Worm (Caenorhabditis elegans) whole organism, mixed stage, embryonic: ENCODE measurements around the gene nsph-3.2.

Source experiments
- M03D4.4 ChIP-seq: sonication (generic microtip); optimal IDR thresholded peaks from 2 replicates; lab custom pipeline; 2017; ENCODE audit warnings: mild to moderate bottlenecking, missing genetic modification characterization, missing compliant biosample characterization
- bed-3 ChIP-seq: fragments of 200-800 bp; sonication (Bioruptor generic); optimal IDR thresholded peaks from 3 replicates; lab custom pipeline; 2018; ENCODE audit warnings: mild to moderate bottlenecking, missing genetic modification characterization, moderate library complexity, missing compliant biosample characterization
- blmp-1 ChIP-seq: fragments of 150-350 bp; optimal IDR thresholded peaks from 2 replicates; lab custom pipeline; 2014; ENCODE audit warnings: missing biosample characterization, missing genetic modification characterization
- ceh-39 ChIP-seq: fragments of 150-350 bp; optimal IDR thresholded peaks from 2 replicates; lab custom pipeline; 2014; ENCODE audit warnings: missing biosample characterization, missing genetic modification characterization
- ceh-43 ChIP-seq: fragments of 200-800 bp; sonication (Bioruptor generic); optimal IDR thresholded peaks from 2 replicates; lab custom pipeline; 2018; ENCODE audit warnings: mild to moderate bottlenecking, missing genetic modification characterization, moderate library complexity, missing compliant biosample characterization
- ceh-83 ChIP-seq: fragments of 200-800 bp; sonication (Bioruptor generic); optimal IDR thresholded peaks from 2 replicates; lab custom pipeline; 2018; ENCODE audit warnings: mild to moderate bottlenecking, missing genetic modification characterization, missing compliant biosample characterization
- ces-1 ChIP-seq: fragments of 150-350 bp; optimal IDR thresholded peaks from 2 replicates; lab custom pipeline; 2014; ENCODE audit warnings: missing biosample characterization, missing genetic modification reagents, missing genetic modification characterization
- cnd-1 ChIP-seq: fragments of 200-800 bp; sonication (Bioruptor generic); optimal IDR thresholded peaks from 2 replicates; lab custom pipeline; 2018; ENCODE audit warnings: mild to moderate bottlenecking, missing genetic modification characterization, missing compliant biosample characterization
- drap-1 ChIP-seq: fragments of 200-800 bp; sonication (Bioruptor generic); optimal IDR thresholded peaks from 3 replicates; lab custom pipeline; 2018; ENCODE audit warnings: mild to moderate bottlenecking, missing genetic modification characterization, missing compliant biosample characterization
- elt-1 ChIP-seq: sonication (generic microtip); optimal IDR thresholded peaks from 2 replicates; lab custom pipeline; 2017; ENCODE audit warnings: missing genetic modification characterization, mild to moderate bottlenecking, missing compliant biosample characterization, antibody characterized with exemption, moderate library complexity, borderline replicate concordance; ENCODE audit not compliant: insufficient read depth
- elt-3 ChIP-seq: fragments of 150-350 bp; optimal IDR thresholded peaks from 2 replicates; lab custom pipeline; 2014; ENCODE audit warnings: missing biosample characterization, missing genetic modification characterization
- flh-1 ChIP-seq: fragments of 200-800 bp; sonication (Bioruptor generic); optimal IDR thresholded peaks from 2 replicates; lab custom pipeline; 2018; ENCODE audit warnings: mild to moderate bottlenecking, missing genetic modification characterization, moderate library complexity, missing compliant biosample characterization
- ham-2 ChIP-seq: fragments of 200-800 bp; sonication (Bioruptor generic); optimal IDR thresholded peaks from 2 replicates; lab custom pipeline; 2018; ENCODE audit warnings: mild to moderate bottlenecking, missing genetic modification characterization, missing compliant biosample characterization
- hlh-1 ChIP-seq: fragments of 150-350 bp; optimal IDR thresholded peaks from 2 replicates; lab custom pipeline; 2014; ENCODE audit warnings: missing biosample characterization, missing genetic modification reagents, missing genetic modification characterization
- lin-13 ChIP-seq: fragments of 150-350 bp; optimal IDR thresholded peaks from 2 replicates; lab custom pipeline; 2014; ENCODE audit warnings: missing biosample characterization, missing genetic modification characterization
- lin-32 ChIP-seq: fragments of 200-800 bp; sonication (Bioruptor generic); optimal IDR thresholded peaks from 2 replicates; lab custom pipeline; 2018; ENCODE audit warnings: mild to moderate bottlenecking, missing genetic modification characterization, missing compliant biosample characterization
- lsy-2 ChIP-seq: fragments of 150-350 bp; optimal IDR thresholded peaks from 2 replicates; lab custom pipeline; 2014; ENCODE audit warnings: missing biosample characterization, missing genetic modification characterization
- mab-5 ChIP-seq: fragments of 150-350 bp; optimal IDR thresholded peaks from 2 replicates; lab custom pipeline; 2014; ENCODE audit warnings: missing biosample characterization, missing genetic modification characterization
- mep-1 ChIP-seq: fragments of 150-350 bp; optimal IDR thresholded peaks from 2 replicates; lab custom pipeline; 2017; ENCODE audit warnings: missing biosample characterization, missing genetic modification reagents, missing genetic modification characterization, inconsistent platforms
- mls-2 ChIP-seq: sonication (generic microtip); optimal IDR thresholded peaks from 2 replicates; lab custom pipeline; 2016; ENCODE audit warnings: mild to moderate bottlenecking, missing genetic modification characterization, moderate library complexity, missing compliant biosample characterization
- nhr-12 ChIP-seq: fragments of 150-350 bp; optimal IDR thresholded peaks from 2 replicates; lab custom pipeline; 2014; ENCODE audit warnings: missing biosample characterization, missing genetic modification characterization
- nhr-2 ChIP-seq: fragments of 150-350 bp; optimal IDR thresholded peaks from 2 replicates; lab custom pipeline; 2014; ENCODE audit warnings: missing biosample characterization, missing genetic modification characterization
- nhr-237 ChIP-seq: fragments of 150-350 bp; optimal IDR thresholded peaks from 2 replicates; lab custom pipeline; 2014; ENCODE audit warnings: missing biosample characterization, missing genetic modification characterization
- nhr-28 ChIP-seq: fragments of 150-350 bp; optimal IDR thresholded peaks from 2 replicates; lab custom pipeline; 2014; ENCODE audit warnings: missing biosample characterization, missing genetic modification characterization
- pha-4 ChIP-seq: fragments of 150-350 bp; optimal IDR thresholded peaks from 2 replicates; lab custom pipeline; 2018; ENCODE audit warnings: missing biosample characterization, missing genetic modification reagents, missing genetic modification characterization
- sem-2 ChIP-seq: fragments of 200-800 bp; sonication (Bioruptor generic); optimal IDR thresholded peaks from 2 replicates; lab custom pipeline; 2018; ENCODE audit warnings: mild to moderate bottlenecking, missing genetic modification characterization, missing compliant biosample characterization
- snpc-4 ChIP-seq: fragments of 150-350 bp; optimal IDR thresholded peaks from 2 replicates; lab custom pipeline; 2014; ENCODE audit warnings: missing biosample characterization, missing genetic modification characterization
- sptf-1 ChIP-seq: sonication (generic microtip); optimal IDR thresholded peaks from 2 replicates; lab custom pipeline; 2017; ENCODE audit warnings: mild to moderate bottlenecking, missing genetic modification characterization, moderate library complexity, missing compliant biosample characterization
- tbx-8 ChIP-seq: fragments of 200-800 bp; sonication (Bioruptor generic); optimal IDR thresholded peaks from 2 replicates; lab custom pipeline; 2018; ENCODE audit warnings: mild to moderate bottlenecking, missing genetic modification characterization, moderate library complexity, missing compliant biosample characterization
- unc-120 ChIP-seq: sonication (generic microtip); optimal IDR thresholded peaks from 2 replicates; lab custom pipeline; 2017; ENCODE audit warnings: missing genetic modification characterization, missing compliant biosample characterization; ENCODE audit not compliant: poor library complexity, severe bottlenecking
- unc-39 ChIP-seq: fragments of 150-350 bp; optimal IDR thresholded peaks from 2 replicates; lab custom pipeline; 2014; ENCODE audit warnings: missing biosample characterization, missing genetic modification characterization
- unc-62 ChIP-seq: fragments of 150-350 bp; optimal IDR thresholded peaks from 2 replicates; lab custom pipeline; 2014; ENCODE audit warnings: missing biosample characterization, missing genetic modification reagents, missing genetic modification characterization
- zip-8 ChIP-seq: fragments of 150-350 bp; optimal IDR thresholded peaks from 2 replicates; lab custom pipeline; 2014; ENCODE audit warnings: missing biosample characterization, missing genetic modification characterization
- ztf-11 ChIP-seq: fragments of 150-350 bp; optimal IDR thresholded peaks from 2 replicates; lab custom pipeline; 2014; ENCODE audit warnings: missing biosample characterization, missing genetic modification characterization

nsph-3.2 gene

DNA sequence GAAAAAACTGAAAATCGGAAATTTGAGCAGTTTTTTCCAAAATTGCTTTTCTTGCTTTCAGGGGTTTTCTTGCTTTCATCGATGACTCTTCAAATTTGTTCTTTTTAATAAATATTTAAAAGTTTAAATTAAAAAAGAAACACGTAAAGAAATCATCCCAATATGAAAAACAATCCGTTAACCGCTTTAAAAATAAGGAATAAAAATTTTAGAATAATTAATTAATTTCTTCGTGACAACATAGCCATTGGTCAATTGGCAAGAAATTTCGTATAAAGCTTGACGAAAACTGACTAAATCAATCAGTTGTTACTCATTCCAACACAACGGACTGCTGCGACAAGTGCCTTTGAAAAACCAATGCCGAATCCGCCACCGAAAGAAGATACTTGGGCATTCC, at the start of gene nsph-3.2:
Gene nsph-3.2 (plus strand): TSS at position 301 of the 400 bp plus-strand sequence.
- TF ChIP-seq unc-39 (tag; lab: Kevin White, UChicago) (no peak), mls-2 (no peak), M03D4.4 (no peak), nhr-28 (no peak), lin-32 (GFP tag; lab: Kevin White, UChicago) (no peak), ceh-83 (GFP tag; lab: Kevin White, UChicago) (no peak), mep-1 (no peak), nhr-237 (tag; lab: Kevin White, UChicago) (no peak), tbx-8 (GFP tag; lab: Kevin White, UChicago) (no peak), pha-4 (no peak), ham-2 (no peak), elt-3 (tag; lab: Kevin White, UChicago) (no peak), ztf-11 (tag; lab: Kevin White, UChicago) (no peak)

DNA sequence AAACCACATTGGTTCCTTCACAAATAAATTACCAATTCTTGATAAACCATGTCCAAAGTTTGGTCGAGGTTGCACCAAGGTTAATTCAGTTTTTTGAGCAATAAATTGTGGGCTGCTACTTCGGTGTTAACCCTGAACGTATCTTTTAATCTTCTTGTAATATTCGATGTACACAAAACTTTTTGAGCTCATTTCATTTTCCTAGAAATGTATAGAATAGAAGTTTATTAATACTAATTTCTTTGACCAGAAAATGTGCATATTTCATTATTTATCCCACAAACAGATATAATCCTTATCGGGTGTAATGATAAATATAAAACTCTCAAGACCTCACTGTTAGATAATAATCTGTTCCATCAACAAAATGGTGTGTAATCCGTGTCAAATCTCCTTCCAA, 48.7 kb upstream of the nsph-3.2 start:
- TF ChIP-seq tbx-8 (GFP tag; lab: Kevin White, UChicago) (no peak), mep-1 (no peak), ceh-83 (GFP tag; lab: Kevin White, UChicago) (no peak), bed-3 (GFP tag; lab: Kevin White, UChicago) (no peak), lsy-2 (tag; lab: Kevin White, UChicago) (no peak), nhr-2 (no peak), ces-1 (GFP tag; lab: Kevin White, UChicago) (no peak), flh-1 (GFP tag; lab: Kevin White, UChicago) (no peak), ztf-11 (tag; lab: Kevin White, UChicago) (no peak), cnd-1 (tag; lab: Kevin White, UChicago) (no peak), nhr-12 (tag; lab: Kevin White, UChicago) (no peak), lin-32 (GFP tag; lab: Kevin White, UChicago) (no peak), mab-5 (tag; lab: Kevin White, UChicago) (no peak), blmp-1 (no peak), drap-1 (GFP tag; lab: Kevin White, UChicago) (no peak), elt-1 (tag; lab: Kevin White, UChicago) (no peak), sptf-1 (tag; lab: Kevin White, UChicago) (no peak), lin-13 (tag; lab: Kevin White, UChicago) (no peak), ceh-39 (no peak), zip-8 (tag; lab: Kevin White, UChicago) (no peak)

DNA sequence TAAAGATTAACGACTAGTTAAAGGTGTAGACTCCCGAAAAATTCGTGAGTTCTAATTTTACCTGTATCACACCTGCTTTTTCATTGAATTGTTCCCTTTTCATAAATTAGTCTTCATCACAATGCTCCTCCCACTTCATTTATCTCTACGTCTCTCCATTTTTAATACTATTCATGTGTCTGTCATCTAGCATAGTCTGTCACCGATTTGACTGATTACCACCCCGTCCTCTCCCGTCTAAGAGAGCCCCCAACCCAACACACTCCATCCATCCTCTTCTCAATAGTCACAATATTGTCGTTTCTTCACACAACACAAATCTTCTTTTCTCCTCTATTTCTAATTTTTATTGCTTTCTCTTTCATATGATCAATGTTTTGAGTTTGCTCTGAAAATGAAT, 47.5 kb upstream of the nsph-3.2 start:
- TF ChIP-seq ceh-83 (GFP tag; lab: Kevin White, UChicago) (no peak), ceh-39 (no peak), blmp-1 (no peak), unc-62 (peak; percentile 98)
- TF ChIP-seq, all 35 proteins: peak for 1

DNA sequence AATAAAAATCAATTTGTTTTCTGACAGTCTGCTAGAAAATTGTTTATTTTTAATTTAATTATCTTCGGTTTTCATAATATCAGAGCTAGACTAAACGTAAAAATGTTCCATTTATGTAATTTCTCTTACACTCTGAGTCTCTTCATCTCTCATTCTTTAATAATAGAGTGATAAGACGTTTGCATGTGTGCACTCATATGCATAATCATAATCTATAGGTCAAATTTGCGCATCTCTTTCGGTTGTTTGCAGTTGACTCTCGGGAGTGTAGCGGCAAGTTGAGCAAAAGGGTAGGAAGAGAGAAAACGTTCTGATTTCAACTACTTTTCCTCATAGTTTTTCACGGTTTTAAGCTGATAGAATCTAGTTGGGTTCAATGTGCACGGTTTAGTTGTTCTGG, 46.2 kb upstream of the nsph-3.2 start:
- TF ChIP-seq sptf-1 (tag; lab: Kevin White, UChicago) (no peak), hlh-1 (tag; lab: Kevin White, UChicago) (no peak), M03D4.4 (no peak), unc-39 (tag; lab: Kevin White, UChicago) (no peak), elt-1 (tag; lab: Kevin White, UChicago) (no peak), unc-62 (no peak), nhr-237 (tag; lab: Kevin White, UChicago) (no peak), unc-120 (no peak), zip-8 (tag; lab: Kevin White, UChicago) (no peak), drap-1 (GFP tag; lab: Kevin White, UChicago) (no peak), ceh-43 (GFP tag; lab: Kevin White, UChicago) (no peak), elt-3 (tag; lab: Kevin White, UChicago) (no peak), ceh-39 (no peak), ceh-83 (GFP tag; lab: Kevin White, UChicago) (no peak), mab-5 (tag; lab: Kevin White, UChicago) (no peak), ztf-11 (tag; lab: Kevin White, UChicago) (no peak)

DNA sequence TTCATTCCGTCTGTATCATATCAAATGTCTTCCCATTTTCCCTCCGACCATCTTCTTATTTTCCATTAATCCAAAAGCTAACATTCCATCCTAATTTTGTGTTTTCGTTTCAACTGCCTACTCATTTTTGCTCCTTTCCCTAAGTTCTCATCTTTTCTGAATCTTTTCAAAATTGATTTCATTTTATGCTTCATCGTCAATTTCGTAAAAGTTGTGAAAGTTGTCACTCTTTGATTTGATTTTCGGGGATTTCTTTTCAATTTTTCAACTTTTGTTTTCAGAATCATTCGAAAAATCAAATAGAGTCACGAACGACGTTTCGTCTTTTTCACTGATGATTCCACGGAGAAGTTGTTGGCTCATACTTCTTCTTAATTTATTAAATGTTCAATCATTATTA, 45.1 kb upstream of the nsph-3.2 start, which contains the start of gene cwn-2:
Gene cwn-2 (plus strand): TSS at position 276 of the 400 bp plus-strand sequence.
- TF ChIP-seq lin-32 (GFP tag; lab: Kevin White, UChicago) (no peak), sem-2 (GFP tag; lab: Kevin White, UChicago) (no peak), snpc-4 (tag; lab: Kevin White, UChicago) (no peak), cnd-1 (tag; lab: Kevin White, UChicago) (no peak), unc-39 (tag; lab: Kevin White, UChicago) (no peak), ztf-11 (tag; lab: Kevin White, UChicago) (no peak), nhr-28 (no peak), tbx-8 (GFP tag; lab: Kevin White, UChicago) (no peak), elt-1 (tag; lab: Kevin White, UChicago) (no peak), flh-1 (GFP tag; lab: Kevin White, UChicago) (no peak), unc-120 (no peak), zip-8 (tag; lab: Kevin White, UChicago) (no peak), blmp-1 (no peak), ceh-39 (no peak), unc-62 (no peak), lin-13 (tag; lab: Kevin White, UChicago) (no peak)
